Worm (Caenorhabditis elegans) whole organism, young adult: ENCODE data around the gene irld-63.
A peak's percentile ranks its signal among the peaks of the same experiment; 100 is the strongest.

Experiments
- B0019.2 ChIP-seq: fragments of 200-800 bp; sonication (Bioruptor generic); conservative IDR thresholded peaks from 2 replicates; pipeline ENCODE4 v1.3.6; 2022; ENCODE audit warnings: missing genetic modification reagents, missing genetic modification characterization, missing compliant biosample characterization
- B0035.1 ChIP-seq: sonication (generic microtip); optimal IDR thresholded peaks from 2 replicates; lab custom pipeline; 2016; ENCODE audit warnings: missing genetic modification characterization, mild to moderate bottlenecking, missing compliant biosample characterization, missing genotype, missing genetic modification reagents
- B0261.1 ChIP-seq: sonication (generic microtip); optimal IDR thresholded peaks from 2 replicates; lab custom pipeline; 2016; ENCODE audit warnings: mild to moderate bottlenecking, missing genetic modification characterization, moderate library complexity, missing compliant biosample characterization
- C17E4.6 ChIP-seq: fragments of 200-800 bp; sonication (Bioruptor generic); IDR thresholded peaks from 2 replicates; pipeline ENCODE4 v1.3.6; 2022; ENCODE audit warnings: missing genetic modification reagents, missing genetic modification characterization, missing compliant biosample characterization
- D2030.7 ChIP-seq: fragments of 200-800 bp; sonication (Bioruptor generic); IDR thresholded peaks from 2 replicates; pipeline ENCODE4 v1.3.6; 2022; ENCODE audit warnings: missing genetic modification reagents, missing genetic modification characterization, missing compliant biosample characterization
- F22D6.2 ChIP-seq: sonication (generic microtip); optimal IDR thresholded peaks from 2 replicates; lab custom pipeline; 2016; ENCODE audit warnings: mild to moderate bottlenecking, missing genetic modification characterization, missing compliant biosample characterization
- F49E8.2 ChIP-seq: sonication (generic microtip); optimal IDR thresholded peaks from 3 replicates; lab custom pipeline; 2017; ENCODE audit warnings: missing genetic modification characterization, mild to moderate bottlenecking, missing compliant biosample characterization, antibody characterized with exemption, moderate library complexity; ENCODE audit not compliant: insufficient read depth
- F52B5.7 ChIP-seq: sonication (generic microtip); optimal IDR thresholded peaks from 2 replicates; lab custom pipeline; 2016; ENCODE audit warnings: mild to moderate bottlenecking, missing genetic modification characterization, missing compliant biosample characterization
- T07F8.4 ChIP-seq: sonication (generic microtip); optimal IDR thresholded peaks from 2 replicates; lab custom pipeline; 2016; ENCODE audit warnings: mild to moderate bottlenecking, missing genetic modification characterization, moderate library complexity, missing compliant biosample characterization
- Y53F4B.3 ChIP-seq: fragments of 200-800 bp; sonication (Bioruptor generic); IDR thresholded peaks from 2 replicates; pipeline ENCODE4 v1.3.6; 2022; ENCODE audit warnings: missing genetic modification reagents, missing genetic modification characterization, missing compliant biosample characterization
- ZK185.1 ChIP-seq: sonication (generic microtip); optimal IDR thresholded peaks from 2 replicates; lab custom pipeline; 2016; ENCODE audit warnings: mild to moderate bottlenecking, missing genetic modification characterization, missing compliant biosample characterization; ENCODE audit not compliant: poor library complexity, severe bottlenecking
- ama-1 ChIP-seq, 3 experiments: fragments of 150-350 bp in 1 of 3; sonication (generic microtip) in 2 of 3; optimal IDR thresholded peaks; 2 replicates each; lab custom pipeline; 2014 to 2018; ENCODE audit warnings: missing biosample characterization in 2 of 3, missing genetic modification characterization in 2 of 3, missing genetic modification reagents in 2 of 3
- aptf-2 ChIP-seq: fragments of 200-800 bp; sonication (Bioruptor generic); conservative IDR thresholded peaks from 2 replicates; pipeline ENCODE4 v1.3.6; 2022; ENCODE audit warnings: missing genetic modification reagents, missing genetic modification characterization, missing compliant biosample characterization
- attf-3 ChIP-seq: fragments of 200-800 bp; sonication (Bioruptor generic); conservative IDR thresholded peaks from 2 replicates; pipeline ENCODE4 v1.3.6; 2022; ENCODE audit warnings: missing genetic modification reagents, missing genetic modification characterization, missing compliant biosample characterization
- bed-1 ChIP-seq: fragments of 200-800 bp; sonication (Bioruptor generic); IDR thresholded peaks from 2 replicates; pipeline ENCODE4 v1.3.6; 2022; ENCODE audit warnings: missing genetic modification reagents, missing genetic modification characterization, missing compliant biosample characterization
- bed-2 ChIP-seq: fragments of 200-800 bp; sonication (Bioruptor generic); IDR thresholded peaks from 2 replicates; pipeline ENCODE4 v1.3.6; 2022; ENCODE audit warnings: missing genetic modification reagents, missing genetic modification characterization, missing compliant biosample characterization
- ceh-100 ChIP-seq: fragments of 200-800 bp; sonication (Bioruptor generic); IDR thresholded peaks from 2 replicates; pipeline ENCODE4 v1.3.6; 2022; ENCODE audit warnings: missing genetic modification reagents, missing genetic modification characterization, missing compliant biosample characterization
- ceh-27 ChIP-seq: fragments of 200-800 bp; sonication (Bioruptor generic); optimal IDR thresholded peaks from 2 replicates; lab custom pipeline; 2018; ENCODE audit warnings: mild to moderate bottlenecking, missing genetic modification characterization, moderate library complexity, missing compliant biosample characterization
- ceh-40 ChIP-seq: fragments of 200-800 bp; sonication (Bioruptor generic); IDR thresholded peaks from 2 replicates; pipeline ENCODE4 v1.3.6; 2022; ENCODE audit warnings: missing genetic modification characterization, missing compliant biosample characterization
- efl-1 ChIP-seq: fragments of 150-350 bp; optimal IDR thresholded peaks from 2 replicates; lab custom pipeline; 2014; ENCODE audit warnings: missing biosample characterization, missing genetic modification reagents, missing genetic modification characterization
- egrh-3 ChIP-seq: fragments of 200-800 bp; sonication (Bioruptor generic); IDR thresholded peaks from 2 replicates; pipeline ENCODE4 v1.3.6; 2022; ENCODE audit warnings: missing genetic modification reagents, missing genetic modification characterization, missing compliant biosample characterization
- ets-4 ChIP-seq: fragments of 200-800 bp; sonication (Bioruptor generic); optimal IDR thresholded peaks from 2 replicates; lab custom pipeline; 2018; ENCODE audit warnings: mild to moderate bottlenecking, missing genetic modification characterization, missing compliant biosample characterization
- fkh-3 ChIP-seq: sonication (generic microtip); optimal IDR thresholded peaks from 2 replicates; lab custom pipeline; 2016; ENCODE audit warnings: mild to moderate bottlenecking, missing genetic modification characterization, missing compliant biosample characterization
- hmg-20 ChIP-seq: fragments of 200-800 bp; sonication (Bioruptor generic); IDR thresholded peaks from 2 replicates; pipeline ENCODE4 v1.3.6; 2022; ENCODE audit warnings: missing genetic modification reagents, missing genetic modification characterization, missing compliant biosample characterization
- let-607 ChIP-seq, 2 experiments: fragments of 200-800 bp in 1 of 2; sonication (Bioruptor generic) in 1 of 2; sonication (generic microtip) in 1 of 2; optimal IDR thresholded peaks; 2 replicates each; lab custom pipeline; 2016 to 2018; ENCODE audit warnings: mild to moderate bottlenecking in 2 of 2, missing compliant biosample characterization in 2 of 2, missing genetic modification characterization in 2 of 2, moderate library complexity in 2 of 2, missing genotype in 1 of 2
- lin-40 ChIP-seq: sonication (generic microtip); optimal IDR thresholded peaks from 2 replicates; lab custom pipeline; 2016; ENCODE audit warnings: missing genetic modification characterization, mild to moderate bottlenecking, missing compliant biosample characterization, missing genotype, missing genetic modification reagents
- lsl-1 ChIP-seq: fragments of 200-800 bp; sonication (Bioruptor generic); optimal IDR thresholded peaks from 2 replicates; lab custom pipeline; 2018; ENCODE audit warnings: mild to moderate bottlenecking, missing genetic modification characterization, moderate library complexity, missing compliant biosample characterization
- lsy-27 ChIP-seq: sonication (generic microtip); optimal IDR thresholded peaks from 2 replicates; lab custom pipeline; 2017; ENCODE audit warnings: missing genetic modification characterization, mild to moderate bottlenecking, missing compliant biosample characterization, antibody characterized with exemption, missing genotype, borderline replicate concordance; ENCODE audit not compliant: insufficient read depth
- madf-6 ChIP-seq: fragments of 200-800 bp; sonication (Bioruptor generic); IDR thresholded peaks from 2 replicates; pipeline ENCODE4 v1.3.6; 2022; ENCODE audit warnings: missing genetic modification reagents, missing genetic modification characterization, missing compliant biosample characterization
- mcd-1 ChIP-seq: fragments of 200-800 bp; sonication (Bioruptor generic); IDR thresholded peaks from 2 replicates; pipeline ENCODE4 v1.3.6; 2022; ENCODE audit warnings: missing genetic modification reagents, missing genetic modification characterization, missing compliant biosample characterization
- mes-4 ChIP-seq: sonication (generic microtip); optimal IDR thresholded peaks from 2 replicates; lab custom pipeline; 2016; ENCODE audit warnings: missing genotype, missing genetic modification characterization, missing compliant biosample characterization
- mxl-1 ChIP-seq: sonication (generic microtip); optimal IDR thresholded peaks from 2 replicates; lab custom pipeline; 2016; ENCODE audit warnings: missing genetic modification characterization, missing compliant biosample characterization
- nfya-2 ChIP-seq: fragments of 200-800 bp; sonication (Bioruptor generic); IDR thresholded peaks from 2 replicates; pipeline ENCODE4 v1.3.6; 2022; ENCODE audit warnings: missing genetic modification reagents, missing genetic modification characterization, missing compliant biosample characterization
- nhr-120 ChIP-seq: fragments of 200-800 bp; sonication (Bioruptor generic); IDR thresholded peaks from 2 replicates; pipeline ENCODE4 v1.3.6; 2022; ENCODE audit warnings: missing genetic modification characterization, missing compliant biosample characterization
- nhr-27 ChIP-seq: fragments of 200-800 bp; sonication (Bioruptor generic); optimal IDR thresholded peaks from 2 replicates; lab custom pipeline; 2018; ENCODE audit warnings: mild to moderate bottlenecking, missing genetic modification characterization, moderate library complexity, missing compliant biosample characterization
- rpc-1 ChIP-seq, 2 experiments: fragments of 150-350 bp in 1 of 2; sonication (generic microtip) in 1 of 2; optimal IDR thresholded peaks; 2 replicates each; lab custom pipeline; 2014 to 2018; ENCODE audit warnings: missing biosample characterization in 1 of 2, missing genetic modification characterization in 1 of 2, missing genetic modification reagents in 1 of 2, missing genotype in 1 of 2
- snpc-1.1 ChIP-seq: sonication (generic microtip); optimal IDR thresholded peaks from 2 replicates; lab custom pipeline; 2017; ENCODE audit warnings: missing genetic modification characterization, mild to moderate bottlenecking, missing compliant biosample characterization, antibody characterized with exemption, moderate library complexity, missing genotype, missing genetic modification reagents; ENCODE audit not compliant: insufficient read depth
- tbx-9 ChIP-seq: sonication (generic microtip); optimal IDR thresholded peaks from 2 replicates; lab custom pipeline; 2016; ENCODE audit warnings: borderline replicate concordance, missing genetic modification characterization, inconsistent platforms, missing compliant biosample characterization
- unc-62 ChIP-seq: fragments of 150-350 bp; optimal IDR thresholded peaks from 2 replicates; lab custom pipeline; 2014; ENCODE audit warnings: missing biosample characterization, missing genetic modification reagents, missing genetic modification characterization
- zfh-2 ChIP-seq: fragments of 200-800 bp; sonication (Bioruptor generic); conservative IDR thresholded peaks from 2 replicates; pipeline ENCODE4 v1.3.6; 2022; ENCODE audit warnings: missing genetic modification reagents, missing genetic modification characterization, missing compliant biosample characterization
- zim-3 ChIP-seq: sonication (generic microtip); optimal IDR thresholded peaks from 2 replicates; lab custom pipeline; 2017; ENCODE audit warnings: mild to moderate bottlenecking, missing genetic modification characterization, moderate library complexity, missing compliant biosample characterization
- ztf-18 ChIP-seq: sonication (generic microtip); optimal IDR thresholded peaks from 2 replicates; lab custom pipeline; 2016; ENCODE audit warnings: missing genotype, mild to moderate bottlenecking, missing genetic modification characterization, missing compliant biosample characterization

Gene irld-63

ce11 chrII:2885518-2886449 lies 44.7 kb upstream of the irld-63 start:
- no peak for TF ChIP-seq D2030.7 (GFP tag; lab: Robert Waterston, UW)
- TF ChIP-seq fkh-3 (tag; lab: Kevin White, UChicago), result no peak
- no peak for TF ChIP-seq lin-40 (tag; lab: Kevin White, UChicago)
- TF ChIP-seq ceh-40 (GFP tag; lab: Robert Waterston, UW), result no peak
- TF ChIP-seq madf-6 (GFP tag; lab: Robert Waterston, UW), result no peak
- no peak for TF ChIP-seq bed-1 (GFP tag; lab: Robert Waterston, UW)
- no peak for TF ChIP-seq F22D6.2 (tag; lab: Kevin White, UChicago)
- TF ChIP-seq nhr-27, result no peak
- TF ChIP-seq ztf-18 (tag; lab: Kevin White, UChicago), result no peak
- TF ChIP-seq zim-3 (tag; lab: Kevin White, UChicago), result no peak
- no peak for TF ChIP-seq ceh-27 (GFP tag; lab: Kevin White, UChicago)
- no peak for TF ChIP-seq ets-4 (GFP tag; lab: Kevin White, UChicago)

- TF ChIP-seq bed-2 (GFP tag; lab: Robert Waterston, UW), result peak; percentile 97
- no peak for TF ChIP-seq mes-4
- no peak for TF ChIP-seq ama-1 (optimal IDR thresholded peaks at IDR 0.05; lab: Kevin White, UChicago)
- no peak for TF ChIP-seq ama-1 (GFP tag; optimal IDR thresholded peaks at IDR 0.05; lab: Kevin White, UChicago)
- TF ChIP-seq tbx-9 (tag; lab: Kevin White, UChicago), result no peak
- TF ChIP-seq lsy-27 (tag; lab: Kevin White, UChicago), result no peak
- TF ChIP-seq lsl-1 (GFP tag; lab: Kevin White, UChicago), result peak; percentile 73
- TF ChIP-seq nhr-120 (GFP tag; lab: Robert Waterston, UW), result no peak
- TF ChIP-seq B0261.1 (tag; lab: Kevin White, UChicago), result peak; percentile 21
- no peak for TF ChIP-seq T07F8.4
- no peak for TF ChIP-seq F49E8.2
- TF ChIP-seq B0019.2 (GFP tag; lab: Robert Waterston, UW), result peak; percentile 63; the same call in 1 of the 2 replicates
- TF ChIP-seq egrh-3 (GFP tag; lab: Robert Waterston, UW), result peak; percentile 52; the same call in 1 of the 2 replicates
- no peak for TF ChIP-seq ZK185.1 (tag; lab: Kevin White, UChicago)
- peak; percentile 52 for TF ChIP-seq efl-1
- peak; percentile 49; the same call in 1 of the 2 replicates for TF ChIP-seq zfh-2 (GFP tag; lab: Robert Waterston, UW)
- 0 out of 2 replicates have a peak, but pooled peaks have one; percentile 37 for TF ChIP-seq C17E4.6 (GFP tag; lab: Robert Waterston, UW)
- TF ChIP-seq mcd-1 (GFP tag; lab: Robert Waterston, UW), result peak; percentile 99
- TF ChIP-seq F52B5.7 (tag; lab: Kevin White, UChicago), result peak; percentile 72
- no peak for TF ChIP-seq hmg-20 (GFP tag; lab: Robert Waterston, UW)
- TF ChIP-seq mxl-1, result no peak
- TF ChIP-seq rpc-1 (optimal IDR thresholded peaks at IDR 0.05; lab: Kevin White, UChicago), result no peak
- TF ChIP-seq rpc-1 (tag; optimal IDR thresholded peaks at IDR 0.05; lab: Kevin White, UChicago), result no peak
- TF ChIP-seq ceh-100 (GFP tag; lab: Robert Waterston, UW), result peak; percentile 85
- no peak for TF ChIP-seq nfya-2
- peak; percentile 75; the same call in 1 of the 2 replicates for TF ChIP-seq aptf-2 (GFP tag; lab: Robert Waterston, UW)
- no peak; the same call in 1 of the 2 replicates for TF ChIP-seq attf-3
- TF ChIP-seq let-607 (tag; optimal IDR thresholded peaks at IDR 0.05; lab: Kevin White, UChicago), result no peak
- TF ChIP-seq Y53F4B.3 (GFP tag; lab: Robert Waterston, UW), result peak; percentile 10; the same call in 1 of the 2 replicates
- TF ChIP-seq B0035.1, result no peak
- no peak for TF ChIP-seq unc-62 (GFP tag; lab: Kevin White, UChicago)
- TF ChIP-seq snpc-1.1 (tag; lab: Kevin White, UChicago), result peak; percentile 17
These were observed 41.4 kb upstream of the irld-63 start, which contains the start of gene pinn-1 for ce11 chrII:2888957-2889630. Gene pinn-1 (minus strand): TSS chrII:2889007.
